Fruit fly (Drosophila melanogaster) whole organism, embryonic: ENCODE results near the gene Inx7.

Experiments used
- Antp ChIP-seq: fragments of 200-800 bp; sonication (Bioruptor generic); optimal IDR thresholded peaks from 3 replicates; lab custom pipeline; 2016; ENCODE audit warnings: missing biosample characterization, missing genetic modification characterization
- Bgb ChIP-seq: fragments of 200-800 bp; sonication (Bioruptor generic); IDR thresholded peaks from 2 replicates; pipeline ENCODE4 v1.3.6; 2022; ENCODE audit warnings: missing biosample characterization, missing genetic modification characterization; ENCODE audit not compliant: partially characterized antibody
- CG10654 ChIP-seq: fragments of 200-800 bp; sonication (Bioruptor generic); optimal IDR thresholded peaks from 2 replicates; lab custom pipeline; 2016; ENCODE audit warnings: missing biosample characterization, missing genetic modification characterization
- CG12104 ChIP-seq: fragments of 200-800 bp; sonication (Bioruptor generic); optimal IDR thresholded peaks from 3 replicates; lab custom pipeline; 2016; ENCODE audit warnings: missing biosample characterization, missing genetic modification characterization
- CG13894 ChIP-seq: fragments of 200-800 bp; sonication (Bioruptor generic); optimal IDR thresholded peaks from 3 replicates; lab custom pipeline; 2018; ENCODE audit warnings: missing biosample characterization, mild to moderate bottlenecking, missing genetic modification characterization, moderate library complexity
- CG14667 ChIP-seq: fragments of 200-800 bp; sonication (Bioruptor generic); IDR thresholded peaks from 2 replicates; pipeline ENCODE4 v1.3.6; 2022; ENCODE audit warnings: missing biosample characterization, missing genetic modification characterization
- CG14965 ChIP-seq: fragments of 200-800 bp; sonication (Bioruptor generic); optimal IDR thresholded peaks from 2 replicates; lab custom pipeline; 2016; ENCODE audit warnings: missing biosample characterization, missing genetic modification characterization, borderline replicate concordance
- CG1603 ChIP-seq: fragments of 200-800 bp; sonication (Bioruptor generic); optimal IDR thresholded peaks from 2 replicates; lab custom pipeline; 2019; ENCODE audit warnings: missing biosample characterization, mild to moderate bottlenecking, missing genetic modification characterization, moderate library complexity
- CG17612 ChIP-seq: fragments of 200-800 bp; sonication (Bioruptor generic); IDR thresholded peaks from 2 replicates; pipeline ENCODE4 v1.3.6; 2022; ENCODE audit warnings: missing biosample characterization, missing genetic modification characterization
- CG17912 ChIP-seq: fragments of 200-800 bp; sonication (Bioruptor generic); optimal IDR thresholded peaks from 2 replicates; lab custom pipeline; 2018; ENCODE audit warnings: missing biosample characterization, mild to moderate bottlenecking, missing genetic modification characterization
- CG2116 ChIP-seq: fragments of 200-800 bp; sonication (Bioruptor generic); optimal IDR thresholded peaks from 3 replicates; lab custom pipeline; 2018; ENCODE audit warnings: missing biosample characterization, mild to moderate bottlenecking, missing genetic modification characterization
- CG2678 ChIP-seq: fragments of 200-800 bp; sonication (Bioruptor generic); optimal IDR thresholded peaks from 3 replicates; lab custom pipeline; 2019; ENCODE audit warnings: missing biosample characterization, mild to moderate bottlenecking, missing genetic modification characterization, moderate library complexity
- CG2712 ChIP-seq: fragments of 200-800 bp; optimal IDR thresholded peaks from 3 replicates; lab custom pipeline; 2019; ENCODE audit warnings: missing biosample characterization, mild to moderate bottlenecking, missing genetic modification characterization, moderate library complexity
- CG2875 ChIP-seq: fragments of 200-800 bp; sonication (Bioruptor generic); optimal IDR thresholded peaks from 2 replicates; lab custom pipeline; 2017; ENCODE audit warnings: missing biosample characterization, mild to moderate bottlenecking, missing genetic modification characterization, missing genetic modification reagents
- CG33557 ChIP-seq: fragments of 200-800 bp; sonication (Bioruptor generic); optimal IDR thresholded peaks from 2 replicates; lab custom pipeline; 2019; ENCODE audit warnings: missing biosample characterization, mild to moderate bottlenecking, missing genetic modification characterization, moderate library complexity
- CG4282 ChIP-seq: fragments of 200-800 bp; sonication (Bioruptor generic); optimal IDR thresholded peaks from 2 replicates; lab custom pipeline; 2016; ENCODE audit warnings: missing biosample characterization, missing genetic modification characterization
- CG4707 ChIP-seq: fragments of 200-800 bp; sonication (Bioruptor generic); optimal IDR thresholded peaks from 2 replicates; lab custom pipeline; 2018; ENCODE audit warnings: missing biosample characterization, mild to moderate bottlenecking, missing genetic modification characterization, moderate library complexity
- CG4730 ChIP-seq: fragments of 200-800 bp; sonication (Bioruptor generic); IDR thresholded peaks from 2 replicates; pipeline ENCODE4 v1.3.6; 2022; ENCODE audit warnings: missing biosample characterization, missing genetic modification characterization
- CG6683 ChIP-seq: fragments of 200-800 bp; sonication (Bioruptor generic); optimal IDR thresholded peaks from 2 replicates; lab custom pipeline; 2017; ENCODE audit warnings: missing biosample characterization, mild to moderate bottlenecking, missing genetic modification characterization, missing genetic modification reagents
- CG6689 ChIP-seq: fragments of 200-800 bp; sonication (Bioruptor generic); IDR thresholded peaks from 2 replicates; pipeline ENCODE4 v1.3.6; 2022; ENCODE audit warnings: missing biosample characterization, missing genetic modification characterization
- CG7839 ChIP-seq: fragments of 200-800 bp; sonication (Bioruptor generic); optimal IDR thresholded peaks from 3 replicates; lab custom pipeline; 2018; ENCODE audit warnings: missing biosample characterization, mild to moderate bottlenecking, missing genetic modification characterization, moderate library complexity
- CG9797 ChIP-seq: fragments of 200-800 bp; sonication (Bioruptor generic); optimal IDR thresholded peaks from 3 replicates; lab custom pipeline; 2018; ENCODE audit warnings: missing biosample characterization, mild to moderate bottlenecking, missing genetic modification characterization
- CG9817 ChIP-seq: fragments of 200-800 bp; sonication (Bioruptor generic); optimal IDR thresholded peaks from 2 replicates; lab custom pipeline; 2018; ENCODE audit warnings: missing biosample characterization, mild to moderate bottlenecking, missing genetic modification characterization, moderate library complexity
- Camta ChIP-seq: fragments of 200-800 bp; sonication (Bioruptor generic); optimal IDR thresholded peaks from 2 replicates; lab custom pipeline; 2016; ENCODE audit warnings: missing biosample characterization, missing genetic modification characterization
- Chrac-16 ChIP-seq: fragments of 200-800 bp; sonication (Bioruptor generic); optimal IDR thresholded peaks from 3 replicates; lab custom pipeline; 2016; ENCODE audit warnings: missing biosample characterization, missing genetic modification characterization
- Drgx ChIP-seq: fragments of 200-800 bp; sonication (Bioruptor generic); IDR thresholded peaks from 2 replicates; pipeline ENCODE4 v1.3.6; 2022; ENCODE audit warnings: missing biosample characterization, missing genetic modification characterization
- E2f1 ChIP-seq: fragments of 200-800 bp; sonication (Bioruptor generic); IDR thresholded peaks from 2 replicates; pipeline ENCODE4 v1.3.6; 2022; ENCODE audit warnings: missing biosample characterization, missing genetic modification characterization
- E2f2 ChIP-seq: fragments of 200-800 bp; sonication (Bioruptor generic); IDR thresholded peaks from 2 replicates; pipeline ENCODE4 v1.3.6; 2022; ENCODE audit warnings: missing biosample characterization, missing genetic modification characterization
- Ets65A ChIP-seq: fragments of 200-800 bp; sonication (Bioruptor generic); peaks from one replicate; lab custom pipeline; 2016; ENCODE audit warnings: missing biosample characterization, missing genetic modification characterization
- HLH54F ChIP-seq: fragments of 200-800 bp; sonication (Bioruptor generic); optimal IDR thresholded peaks from 3 replicates; lab custom pipeline; 2016; ENCODE audit warnings: missing biosample characterization, missing genetic modification characterization
- Hmx ChIP-seq: fragments of 200-800 bp; sonication (Bioruptor generic); optimal IDR thresholded peaks from 2 replicates; lab custom pipeline; 2016; ENCODE audit warnings: missing biosample characterization, missing genetic modification characterization
- Lpt ChIP-seq: fragments of >200 bp; optimal IDR thresholded peaks from 2 replicates; lab custom pipeline; 2018; ENCODE audit warnings: missing biosample characterization, missing genetic modification characterization
- abd-A ChIP-seq: fragments of 200-800 bp; sonication (Bioruptor generic); optimal IDR thresholded peaks from 3 replicates; lab custom pipeline; 2019; ENCODE audit warnings: missing biosample characterization, mild to moderate bottlenecking, missing genetic modification characterization, moderate library complexity
- bbx ChIP-seq: fragments of 200-800 bp; sonication (Bioruptor generic); IDR thresholded peaks from 2 replicates; pipeline ENCODE4 v1.3.6; 2022; ENCODE audit warnings: missing biosample characterization, missing genetic modification characterization; ENCODE audit not compliant: partially characterized antibody
- br ChIP-seq: fragments of >200 bp; optimal IDR thresholded peaks from 2 replicates; lab custom pipeline; 2017
- dati ChIP-seq: fragments of 200-800 bp; sonication (Bioruptor generic); IDR thresholded peaks from 2 replicates; pipeline ENCODE4 v1.3.6; 2022; ENCODE audit warnings: missing biosample characterization, missing genetic modification characterization
- dimm ChIP-seq: fragments of 200-800 bp; sonication (Bioruptor generic); IDR thresholded peaks from 2 replicates; pipeline ENCODE4 v1.3.6; 2022; ENCODE audit warnings: missing biosample characterization, missing genetic modification characterization
- emc ChIP-seq: fragments of 200-800 bp; sonication (Bioruptor generic); optimal IDR thresholded peaks from 2 replicates; lab custom pipeline; 2016; ENCODE audit warnings: missing biosample characterization, missing genetic modification characterization
- esg ChIP-seq: fragments of 200-800 bp; sonication (Bioruptor generic); conservative IDR thresholded peaks from 2 replicates; pipeline ENCODE4 v1.3.6; 2022; ENCODE audit warnings: missing biosample characterization, missing genetic modification characterization
- grau ChIP-seq: fragments of 200-800 bp; optimal IDR thresholded peaks from 3 replicates; lab custom pipeline; 2019; ENCODE audit warnings: missing biosample characterization, mild to moderate bottlenecking, missing genetic modification characterization, moderate library complexity
- lilli ChIP-seq: fragments of 200-800 bp; sonication (Bioruptor generic); optimal IDR thresholded peaks from 3 replicates; lab custom pipeline; 2016; ENCODE audit warnings: missing biosample characterization, missing genetic modification characterization
- luna ChIP-seq: fragments of 200-800 bp; sonication (Bioruptor generic); optimal IDR thresholded peaks from 2 replicates; lab custom pipeline; 2016; ENCODE audit warnings: missing biosample characterization, missing genetic modification characterization
- nmo ChIP-seq: fragments of 200-800 bp; sonication (Bioruptor generic); optimal IDR thresholded peaks from 2 replicates; lab custom pipeline; 2018; ENCODE audit warnings: missing biosample characterization, mild to moderate bottlenecking, missing genetic modification characterization, moderate library complexity
- nom ChIP-seq: fragments of 200-800 bp; sonication (Bioruptor generic); optimal IDR thresholded peaks from 2 replicates; lab custom pipeline; 2017; ENCODE audit warnings: missing biosample characterization, missing genetic modification characterization, mild to moderate bottlenecking, moderate library complexity, missing genetic modification reagents
- ranshi ChIP-seq: fragments of 200-800 bp; sonication (Bioruptor generic); IDR thresholded peaks from 2 replicates; pipeline ENCODE4 v1.3.6; 2022; ENCODE audit warnings: missing biosample characterization, missing genetic modification characterization
- run ChIP-seq: fragments of 200-800 bp; sonication (Bioruptor generic); optimal IDR thresholded peaks from 3 replicates; lab custom pipeline; 2018; ENCODE audit warnings: missing biosample characterization, mild to moderate bottlenecking, missing genetic modification characterization
- scrt ChIP-seq: fragments of 200-800 bp; sonication (Bioruptor generic); optimal IDR thresholded peaks from 2 replicates; lab custom pipeline; 2018; ENCODE audit warnings: missing biosample characterization, mild to moderate bottlenecking, missing genetic modification characterization, moderate library complexity
- slbo ChIP-seq: fragments of 200-800 bp; sonication (Bioruptor generic); IDR thresholded peaks from 2 replicates; pipeline ENCODE4 v1.3.6; 2022; ENCODE audit warnings: missing biosample characterization, missing genetic modification characterization
- trem ChIP-seq: fragments of 200-800 bp; optimal IDR thresholded peaks from 3 replicates; lab custom pipeline; 2019; ENCODE audit warnings: missing biosample characterization, mild to moderate bottlenecking, missing genetic modification characterization, moderate library complexity
- yki ChIP-seq: fragments of >200 bp; optimal IDR thresholded peaks from 3 replicates; lab custom pipeline; 2018

Inx7 gene

DNA sequence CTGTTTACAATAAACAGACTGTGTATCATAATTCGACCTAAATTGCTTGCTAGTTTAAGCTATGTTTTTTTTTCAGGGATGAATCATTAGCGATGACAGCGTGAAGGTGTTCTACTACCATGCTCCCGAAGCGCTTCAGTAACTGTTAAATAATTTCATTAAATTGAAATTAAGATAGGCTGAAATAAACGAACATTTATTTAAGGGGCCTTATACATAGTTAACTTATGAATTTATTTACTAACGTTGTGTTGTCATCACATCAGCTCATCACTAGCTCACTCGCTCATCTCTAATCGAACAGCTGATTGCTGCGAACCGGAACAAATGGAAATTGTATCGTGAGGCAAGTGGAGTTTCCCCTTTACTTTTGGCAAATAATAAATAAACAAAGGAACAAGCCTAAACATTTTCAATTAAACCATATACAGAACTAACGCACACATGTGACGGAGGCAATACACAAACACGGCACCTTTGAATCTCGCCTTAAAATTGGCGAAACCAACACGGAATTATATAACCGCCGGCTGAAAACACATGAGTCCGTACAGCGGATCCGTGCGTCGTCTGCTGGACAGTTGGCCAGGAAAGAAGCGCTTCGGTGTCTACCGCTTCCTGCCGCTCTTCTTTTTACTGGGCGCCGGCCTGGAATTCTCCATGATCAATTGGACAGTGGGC, 17.8 kb upstream of the Inx7 start, which contains the start of the genes cm, sloth1 and sloth2 (continued):
- peak; percentile 86 for TF ChIP-seq CG7839 (tag; lab: Kevin White, UChicago)
- peak; percentile 42 for TF ChIP-seq emc (GFP tag; lab: Kevin White, UChicago)
- peak; percentile 68 for TF ChIP-seq CG4282 (GFP tag; lab: Kevin White, UChicago)
- peak; percentile 53 for TF ChIP-seq run (tag; lab: Kevin White, UChicago)
- TF ChIP-seq abd-A (tag; lab: Kevin White, UChicago) = peak; percentile 20
- TF ChIP-seq grau (tag; lab: Kevin White, UChicago) = peak; percentile 86
- TF ChIP-seq CG10654 (GFP tag; lab: Kevin White, UChicago) = peak; percentile 79
- TF ChIP-seq trem (tag; lab: Kevin White, UChicago) = peak; percentile 86
- TF ChIP-seq bbx = peak; percentile 75
- peak; percentile 63 for TF ChIP-seq luna
- peak; percentile 62 for TF ChIP-seq nom (GFP tag; lab: Kevin White, UChicago)
- peak; percentile 89 for TF ChIP-seq HLH54F
- peak; percentile 60 for TF ChIP-seq Hmx (GFP tag; lab: Kevin White, UChicago)
- peak; percentile 63; the same call in 1 of the 2 replicates for TF ChIP-seq CG17612 (GFP tag; lab: Robert Waterston, UW)
- peak; percentile 87 for TF ChIP-seq ranshi (GFP tag; lab: Robert Waterston, UW)
- TF ChIP-seq CG4707 (GFP tag; lab: Kevin White, UChicago) = peak; percentile 46
- peak; percentile 24 for TF ChIP-seq CG12104 (GFP tag; lab: Kevin White, UChicago)
- TF ChIP-seq br (lab: Kevin White, UChicago) = no peak
- peak; percentile 84 for TF ChIP-seq Antp (GFP tag; lab: Kevin White, UChicago)
- TF ChIP-seq CG9817 (tag; lab: Kevin White, UChicago) = peak; percentile 90
- TF ChIP-seq CG2678 = peak; percentile 85
- peak; percentile 79 for TF ChIP-seq Drgx (GFP tag; lab: Robert Waterston, UW)
- peak; percentile 92 for TF ChIP-seq lilli (GFP tag; lab: Kevin White, UChicago)
- TF ChIP-seq CG9797 (GFP tag; lab: Kevin White, UChicago) = peak; percentile 11
- TF ChIP-seq CG2875 (GFP tag; lab: Kevin White, UChicago) = peak; percentile 67
- TF ChIP-seq CG17912 = peak; percentile 72
- TF ChIP-seq dati (GFP tag; lab: Robert Waterston, UW) = 0 out of 2 replicates have a peak, but pooled peaks have one; percentile 41
- no peak for TF ChIP-seq yki (lab: Kevin White, UChicago)
- no peak for TF ChIP-seq Lpt (GFP tag; lab: Kevin White, UChicago)
- no peak for TF ChIP-seq CG14965
- TF ChIP-seq CG33557 (GFP tag; lab: Kevin White, UChicago) = peak; percentile 81
- peak; percentile 60 for TF ChIP-seq E2f2 (GFP tag; lab: Robert Waterston, UW)
- peak; percentile 57 for TF ChIP-seq scrt (GFP tag; lab: Kevin White, UChicago)
- TF ChIP-seq CG6689 (GFP tag; lab: Robert Waterston, UW) = peak; percentile 83
- TF ChIP-seq esg = peak; percentile 87
- peak; percentile 45 for TF ChIP-seq CG6683 (GFP tag; lab: Kevin White, UChicago)
- TF ChIP-seq nmo (GFP tag; lab: Kevin White, UChicago) = peak; percentile 92
- peak; percentile 92 for TF ChIP-seq CG2116 (GFP tag; lab: Kevin White, UChicago)
- peak; percentile 92 for TF ChIP-seq CG1603 (tag; lab: Kevin White, UChicago)
- TF ChIP-seq Ets65A = peak; percentile 96
- peak; percentile 49; the same call in 1 of the 2 replicates for TF ChIP-seq dimm (GFP tag; lab: Robert Waterston, UW)
- peak; percentile 74 for TF ChIP-seq CG14667 (GFP tag; lab: Robert Waterston, UW)
- peak; percentile 84 for TF ChIP-seq CG4730
- peak; percentile 87 for TF ChIP-seq E2f1
- TF ChIP-seq CG13894 (tag; lab: Kevin White, UChicago) = peak; percentile 77
- TF ChIP-seq Chrac-16 (GFP tag; lab: Kevin White, UChicago) = peak; percentile 90
- peak; percentile 85 for TF ChIP-seq Camta
- TF ChIP-seq slbo (GFP tag; lab: Robert Waterston, UW) = peak; percentile 95
- peak; percentile 79 for TF ChIP-seq Bgb
- TF ChIP-seq CG2712 = peak; percentile 87
